Fruit fly (Drosophila melanogaster): ENCODE data around the gene Gdh.
A peak's percentile ranks its signal among the peaks of the same experiment; 100 is the strongest.

Gdh gene

dm6 chr3R:23902557-23902956 lies 40.3 kb downstream of the Gdh start:
- no peak for TF ChIP-seq ey (GFP tag; optimal IDR thresholded peaks at IDR 0.05)
- TF ChIP-seq Rel (GFP tag; optimal IDR thresholded peaks at IDR 0.05): no peak
- peak; percentile 26 for TF ChIP-seq Rel (tag; optimal IDR thresholded peaks at IDR 0.05)

DNA sequence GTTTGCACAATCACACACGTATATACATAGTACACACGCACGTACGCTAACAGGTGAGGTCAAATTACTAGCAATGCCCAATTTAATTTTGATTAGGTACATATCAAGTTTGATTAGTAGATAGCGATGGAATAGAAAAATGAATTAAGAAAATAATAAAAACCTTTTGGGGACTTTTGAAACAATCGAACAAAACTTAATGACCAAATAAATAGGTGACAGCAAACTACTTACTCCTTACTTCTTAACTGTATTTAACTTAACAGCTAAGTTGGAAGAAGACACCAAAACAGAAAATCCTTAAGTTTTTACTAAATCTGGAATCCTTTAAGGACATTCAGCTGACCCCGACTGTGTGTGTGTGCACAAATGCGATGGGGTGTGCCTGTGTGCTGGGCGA lies 40.9 kb downstream of the Gdh start:
- TF ChIP-seq Myc (optimal IDR thresholded peaks at IDR 0.05): no peak
- no peak for TF ChIP-seq dl (GFP tag; optimal IDR thresholded peaks at IDR 0.05; ENCODE audit: insufficient read depth in 1 of 2, partially characterized antibody in 2 of 2)
- TF ChIP-seq fru (GFP tag; optimal IDR thresholded peaks at IDR 0.05): no peak
- TF ChIP-seq sv (GFP tag; optimal IDR thresholded peaks at IDR 0.05): no peak
- TF ChIP-seq foxo (GFP tag; optimal IDR thresholded peaks at IDR 0.05): no peak
- TF ChIP-seq psq (GFP tag; optimal IDR thresholded peaks at IDR 0.05): no peak
- TF ChIP-seq HLH106 (tag; optimal IDR thresholded peaks at IDR 0.05): no peak
- no peak for TF ChIP-seq Hr83 (GFP tag; optimal IDR thresholded peaks at IDR 0.05; ENCODE audit: poor library complexity, severe bottlenecking)
- TF ChIP-seq CrebA (GFP tag; optimal IDR thresholded peaks at IDR 0.05; ENCODE audit: borderline replicate concordance): no peak
- TF ChIP-seq CG9705 (GFP tag; optimal IDR thresholded peaks at IDR 0.05): no peak
- TF ChIP-seq Mio (GFP tag; optimal IDR thresholded peaks at IDR 0.05): no peak
- TF ChIP-seq Sp1 (GFP tag; optimal IDR thresholded peaks at IDR 0.05): no peak
- no peak for TF ChIP-seq lola (GFP tag; optimal IDR thresholded peaks at IDR 0.05)
- TF ChIP-seq Dfd (GFP tag; optimal IDR thresholded peaks at IDR 0.05): no peak
- no peak for TF ChIP-seq ey (GFP tag; optimal IDR thresholded peaks at IDR 0.05)

DNA sequence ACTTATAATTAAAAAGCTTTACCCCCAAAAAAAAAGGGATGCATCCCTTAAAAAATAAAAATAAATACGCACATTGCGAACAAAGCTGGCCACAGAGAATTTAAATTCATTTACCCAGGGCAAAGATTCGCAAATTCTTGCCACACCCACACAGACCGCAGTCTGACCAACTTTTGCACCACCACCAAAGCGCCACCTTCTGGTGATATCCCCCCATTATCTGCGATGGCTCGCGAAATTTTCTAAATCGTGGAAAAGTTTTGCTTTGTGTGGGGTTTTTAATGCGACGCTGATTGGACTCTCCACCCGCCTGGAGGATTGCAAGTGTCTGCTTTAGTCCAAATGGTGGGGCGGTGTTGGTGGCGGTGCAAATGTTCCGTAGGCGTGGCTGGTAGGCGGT lies 42.8 kb downstream of the Gdh start:
- TF ChIP-seq Myc (optimal IDR thresholded peaks at IDR 0.05): no peak
- TF ChIP-seq Abd-B (GFP tag; optimal IDR thresholded peaks at IDR 0.05): no peak
- TF ChIP-seq CG9705 (GFP tag; optimal IDR thresholded peaks at IDR 0.05): no peak
- no peak for TF ChIP-seq dmrt93B (GFP tag; optimal IDR thresholded peaks at IDR 0.05)
- no peak for TF ChIP-seq woc (GFP tag; optimal IDR thresholded peaks at IDR 0.05)
- TF ChIP-seq fru (GFP tag; optimal IDR thresholded peaks at IDR 0.05): no peak
- no peak for TF ChIP-seq lola (GFP tag; optimal IDR thresholded peaks at IDR 0.05)

- TF ChIP-seq Mio (GFP tag; optimal IDR thresholded peaks at IDR 0.05): no peak
- TF ChIP-seq brk (GFP tag; optimal IDR thresholded peaks at IDR 0.05): no peak
Observed at dm6 chr3R:23893460-23893859, 49.4 kb downstream of the Gdh start, which contains the start of gene tbrd-1. TSS of gene tbrd-1 (minus strand) at chr3R:23893560.

- TF ChIP-seq dl (GFP tag; optimal IDR thresholded peaks at IDR 0.05; ENCODE audit: insufficient read depth in 1 of 2, partially characterized antibody in 2 of 2) (no peak), Myc (optimal IDR thresholded peaks at IDR 0.05) (no peak), Hr83 (GFP tag; optimal IDR thresholded peaks at IDR 0.05; ENCODE audit: poor library complexity, severe bottlenecking) (peak; percentile 95), Jra (GFP tag; optimal IDR thresholded peaks at IDR 0.05) (peak; percentile 57), Dfd (GFP tag; optimal IDR thresholded peaks at IDR 0.05) (no peak), ey (GFP tag; optimal IDR thresholded peaks at IDR 0.05) (peak; percentile 75), usp (GFP tag; optimal IDR thresholded peaks at IDR 0.05) (no peak), Dif (GFP tag; optimal IDR thresholded peaks at IDR 0.05; ENCODE audit: partially characterized antibody) (peak; percentile 62), Hr78 (GFP tag; optimal IDR thresholded peaks at IDR 0.05) (no peak), OdsH (GFP tag; optimal IDR thresholded peaks at IDR 0.05) (peak; percentile 66), CG32264 (GFP tag; optimal IDR thresholded peaks at IDR 0.05) (peak; percentile 10), Sp1 (GFP tag; optimal IDR thresholded peaks at IDR 0.05) (peak; percentile 61), h (GFP tag; optimal IDR thresholded peaks at IDR 0.05) (peak; percentile 83), dmrt93B (GFP tag; optimal IDR thresholded peaks at IDR 0.05) (peak; percentile 58), lola (GFP tag; optimal IDR thresholded peaks at IDR 0.05) (no peak), rgr (GFP tag; optimal IDR thresholded peaks at IDR 0.05) (peak; percentile 87), Hnf4 (GFP tag; optimal IDR thresholded peaks at IDR 0.05) (no peak), foxo (GFP tag; optimal IDR thresholded peaks at IDR 0.05) (peak in 1 of 2 experiments; percentile 88), jim (GFP tag; optimal IDR thresholded peaks at IDR 0.05) (no peak), Abd-B (GFP tag; optimal IDR thresholded peaks at IDR 0.05) (no peak), psq (GFP tag; optimal IDR thresholded peaks at IDR 0.05) (peak; percentile 58), br (GFP tag; optimal IDR thresholded peaks at IDR 0.05) (peak; percentile 79), Vsx2 (GFP tag; optimal IDR thresholded peaks at IDR 0.05; ENCODE audit: partially characterized antibody) (no peak), tai (GFP tag; optimal IDR thresholded peaks at IDR 0.05) (no peak), GATAd (GFP tag; optimal IDR thresholded peaks at IDR 0.05) (peak; percentile 45), HLH106 (tag; optimal IDR thresholded peaks at IDR 0.05) (peak; percentile 71), fru (GFP tag; optimal IDR thresholded peaks at IDR 0.05) (peak; percentile 72), woc (GFP tag; optimal IDR thresholded peaks at IDR 0.05) (no peak), sage (GFP tag; optimal IDR thresholded peaks at IDR 0.05) (no peak), CrebA (GFP tag; optimal IDR thresholded peaks at IDR 0.05; ENCODE audit: borderline replicate concordance) (no peak), pan (optimal IDR thresholded peaks at IDR 0.05) (no peak), Rel (GFP tag; optimal IDR thresholded peaks at IDR 0.05) (no peak), Rel (tag; optimal IDR thresholded peaks at IDR 0.05) (peak; percentile 69), brk (GFP tag; optimal IDR thresholded peaks at IDR 0.05) (no peak), CG9705 (GFP tag; optimal IDR thresholded peaks at IDR 0.05) (peak; percentile 77), Mio (GFP tag; optimal IDR thresholded peaks at IDR 0.05) (peak; percentile 44), sv (GFP tag; optimal IDR thresholded peaks at IDR 0.05) (peak; percentile 78), N (GFP tag; optimal IDR thresholded peaks at IDR 0.05) (no peak), dsf (GFP tag; optimal IDR thresholded peaks at IDR 0.05; ENCODE audit: borderline replicate concordance) (no peak)
Observed at dm6 chr3R:23890886-23891285, 52.0 kb downstream of the Gdh start, which contains the start of gene TfIIA-S. TSS of gene TfIIA-S (minus strand) at chr3R:23891060.

Measured in whole organism, wandering third instar larva.